Worm (Caenorhabditis elegans) whole organism, young adult: Measurements from ENCODE around the gene rpl-3.

Experiments used
- B0019.2 ChIP-seq: fragments of 200-800 bp; sonication (Bioruptor generic); conservative IDR thresholded peaks from 2 replicates; pipeline ENCODE4 v1.3.6; 2022; ENCODE audit warnings: missing genetic modification reagents, missing genetic modification characterization, missing compliant biosample characterization
- F22D6.2 ChIP-seq: sonication (generic microtip); optimal IDR thresholded peaks from 2 replicates; lab custom pipeline; 2016; ENCODE audit warnings: mild to moderate bottlenecking, missing genetic modification characterization, missing compliant biosample characterization
- F39B2.1 ChIP-seq: fragments of 200-800 bp; sonication (Bioruptor generic); IDR thresholded peaks from 2 replicates; pipeline ENCODE4 v1.3.6; 2022; ENCODE audit warnings: missing genetic modification reagents, missing genetic modification characterization, missing compliant biosample characterization
- F57A8.1 ChIP-seq: fragments of 200-800 bp; sonication (Bioruptor generic); optimal IDR thresholded peaks from 2 replicates; lab custom pipeline; 2018; ENCODE audit warnings: mild to moderate bottlenecking, missing genetic modification characterization, moderate library complexity, missing compliant biosample characterization
- Y53G8AR.9 ChIP-seq: fragments of 200-800 bp; sonication (Bioruptor generic); conservative IDR thresholded peaks from 2 replicates; pipeline ENCODE4 v1.3.6; 2022; ENCODE audit warnings: missing genetic modification reagents, missing genetic modification characterization, missing compliant biosample characterization
- Y67H2A.10 ChIP-seq: fragments of 200-800 bp; sonication (Bioruptor generic); conservative IDR thresholded peaks from 2 replicates; pipeline ENCODE4 v1.3.6; 2022; ENCODE audit warnings: missing genetic modification reagents, missing genetic modification characterization, missing compliant biosample characterization
- Y95B8A.8 ChIP-seq: fragments of 200-800 bp; sonication (Bioruptor generic); IDR thresholded peaks from 2 replicates; pipeline ENCODE4 v1.3.6; 2022; ENCODE audit warnings: missing genetic modification reagents, missing genetic modification characterization, missing compliant biosample characterization
- akir-1 ChIP-seq: fragments of 200-800 bp; sonication (Bioruptor generic); optimal IDR thresholded peaks from 2 replicates; lab custom pipeline; 2018; ENCODE audit warnings: mild to moderate bottlenecking, missing genetic modification characterization, moderate library complexity, missing compliant biosample characterization
- ama-1 ChIP-seq, 3 experiments: fragments of 150-350 bp in 1 of 3; sonication (generic microtip) in 2 of 3; optimal IDR thresholded peaks; 2 replicates each; lab custom pipeline; 2014 to 2018; ENCODE audit warnings: missing biosample characterization in 2 of 3, missing genetic modification characterization in 2 of 3, missing genetic modification reagents in 2 of 3
- attf-3 ChIP-seq: fragments of 200-800 bp; sonication (Bioruptor generic); conservative IDR thresholded peaks from 2 replicates; pipeline ENCODE4 v1.3.6; 2022; ENCODE audit warnings: missing genetic modification reagents, missing genetic modification characterization, missing compliant biosample characterization
- attf-6 ChIP-seq: fragments of 200-800 bp; sonication (Bioruptor generic); IDR thresholded peaks from 2 replicates; pipeline ENCODE4 v1.3.6; 2022; ENCODE audit warnings: missing genetic modification reagents, missing genetic modification characterization, missing compliant biosample characterization
- bed-1 ChIP-seq: fragments of 200-800 bp; sonication (Bioruptor generic); IDR thresholded peaks from 2 replicates; pipeline ENCODE4 v1.3.6; 2022; ENCODE audit warnings: missing genetic modification reagents, missing genetic modification characterization, missing compliant biosample characterization
- ceh-58 ChIP-seq: fragments of 200-800 bp; sonication (Bioruptor generic); IDR thresholded peaks from 2 replicates; pipeline ENCODE4 v1.3.6; 2022; ENCODE audit warnings: missing genetic modification characterization, missing compliant biosample characterization
- ceh-79 ChIP-seq: sonication (generic microtip); optimal IDR thresholded peaks from 2 replicates; lab custom pipeline; 2017; ENCODE audit warnings: mild to moderate bottlenecking, missing genetic modification characterization, missing compliant biosample characterization
- die-1 ChIP-seq: sonication (generic microtip); optimal IDR thresholded peaks from 2 replicates; lab custom pipeline; 2016; ENCODE audit warnings: missing genotype, mild to moderate bottlenecking, missing genetic modification characterization, missing compliant biosample characterization
- dox-1 ChIP-seq: fragments of 200-800 bp; sonication (Bioruptor generic); IDR thresholded peaks from 2 replicates; pipeline ENCODE4 v1.3.6; 2022; ENCODE audit warnings: missing genetic modification reagents, missing genetic modification characterization, missing compliant biosample characterization
- dpl-1 ChIP-seq: fragments of 150-350 bp; optimal IDR thresholded peaks from 2 replicates; lab custom pipeline; 2014; ENCODE audit warnings: missing biosample characterization, missing genetic modification reagents, missing genetic modification characterization
- efl-1 ChIP-seq: fragments of 150-350 bp; optimal IDR thresholded peaks from 2 replicates; lab custom pipeline; 2014; ENCODE audit warnings: missing biosample characterization, missing genetic modification reagents, missing genetic modification characterization
- egl-18 ChIP-seq: fragments of 200-800 bp; sonication (Bioruptor generic); IDR thresholded peaks from 2 replicates; pipeline ENCODE4 v1.3.6; 2022; ENCODE audit warnings: missing genetic modification reagents, missing genetic modification characterization, missing compliant biosample characterization
- egrh-3 ChIP-seq: fragments of 200-800 bp; sonication (Bioruptor generic); IDR thresholded peaks from 2 replicates; pipeline ENCODE4 v1.3.6; 2022; ENCODE audit warnings: missing genetic modification reagents, missing genetic modification characterization, missing compliant biosample characterization
- hmg-1.2 ChIP-seq: fragments of 200-800 bp; sonication (Bioruptor generic); IDR thresholded peaks from 2 replicates; pipeline ENCODE4 v1.3.6; 2022; ENCODE audit warnings: missing genetic modification reagents, missing genetic modification characterization, missing compliant biosample characterization
- lin-26 ChIP-seq: fragments of 200-800 bp; sonication (Bioruptor generic); IDR thresholded peaks from 2 replicates; pipeline ENCODE4 v1.3.6; 2022; ENCODE audit warnings: missing genetic modification reagents, missing genetic modification characterization, missing compliant biosample characterization
- lin-35 ChIP-seq, 3 experiments: fragments of 150-350 bp in 2 of 3; sonication (generic microtip) in 1 of 3; optimal IDR thresholded peaks; 2 replicates each; lab custom pipeline; 2014 to 2018; ENCODE audit warnings: missing biosample characterization in 3 of 3, missing genetic modification characterization in 3 of 3, missing genetic modification reagents in 3 of 3
- lin-54 ChIP-seq: fragments of 200-800 bp; sonication (Bioruptor generic); optimal IDR thresholded peaks from 2 replicates; lab custom pipeline; 2018; ENCODE audit warnings: mild to moderate bottlenecking, missing genetic modification characterization, missing compliant biosample characterization
- lir-1 ChIP-seq: fragments of 200-800 bp; sonication (Bioruptor generic); conservative IDR thresholded peaks from 2 replicates; pipeline ENCODE4 v1.3.6; 2022; ENCODE audit warnings: missing genetic modification reagents, missing genetic modification characterization, missing compliant biosample characterization
- lsl-1 ChIP-seq: fragments of 200-800 bp; sonication (Bioruptor generic); optimal IDR thresholded peaks from 2 replicates; lab custom pipeline; 2018; ENCODE audit warnings: mild to moderate bottlenecking, missing genetic modification characterization, moderate library complexity, missing compliant biosample characterization
- mcd-1 ChIP-seq: fragments of 200-800 bp; sonication (Bioruptor generic); IDR thresholded peaks from 2 replicates; pipeline ENCODE4 v1.3.6; 2022; ENCODE audit warnings: missing genetic modification reagents, missing genetic modification characterization, missing compliant biosample characterization
- mes-4 ChIP-seq: sonication (generic microtip); optimal IDR thresholded peaks from 2 replicates; lab custom pipeline; 2016; ENCODE audit warnings: missing genotype, missing genetic modification characterization, missing compliant biosample characterization
- nhr-179 ChIP-seq: sonication (generic microtip); optimal IDR thresholded peaks from 2 replicates; lab custom pipeline; 2016; ENCODE audit warnings: mild to moderate bottlenecking, missing genetic modification characterization, missing compliant biosample characterization
- nhr-90 ChIP-seq: sonication (generic microtip); optimal IDR thresholded peaks from 2 replicates; lab custom pipeline; 2016; ENCODE audit warnings: missing genotype, mild to moderate bottlenecking, missing genetic modification characterization, missing compliant biosample characterization
- pbrm-1 ChIP-seq: fragments of 200-800 bp; sonication (Bioruptor generic); IDR thresholded peaks from 2 replicates; pipeline ENCODE4 v1.3.6; 2022; ENCODE audit warnings: missing genetic modification reagents, missing genetic modification characterization, missing compliant biosample characterization
- rcor-1 ChIP-seq: fragments of 200-800 bp; sonication (Bioruptor generic); IDR thresholded peaks from 2 replicates; pipeline ENCODE4 v1.3.6; 2022; ENCODE audit warnings: missing genetic modification reagents, missing genetic modification characterization, missing compliant biosample characterization
- unc-62 ChIP-seq: fragments of 150-350 bp; optimal IDR thresholded peaks from 2 replicates; lab custom pipeline; 2014; ENCODE audit warnings: missing biosample characterization, missing genetic modification reagents, missing genetic modification characterization
- ztf-26 ChIP-seq: sonication (generic microtip); optimal IDR thresholded peaks from 2 replicates; lab custom pipeline; 2017; ENCODE audit warnings: missing genetic modification characterization, missing compliant biosample characterization
- ztf-28 ChIP-seq: fragments of 200-800 bp; sonication (Bioruptor generic); IDR thresholded peaks from 2 replicates; pipeline ENCODE4 v1.3.6; 2022; ENCODE audit warnings: missing genetic modification reagents, missing genetic modification characterization, missing compliant biosample characterization
- ztf-3 ChIP-seq: fragments of 200-800 bp; sonication (Bioruptor generic); optimal IDR thresholded peaks from 2 replicates; lab custom pipeline; 2018; ENCODE audit warnings: mild to moderate bottlenecking, missing genetic modification characterization, missing compliant biosample characterization
- ztf-6 ChIP-seq: fragments of 200-800 bp; sonication (Bioruptor generic); IDR thresholded peaks from 2 replicates; pipeline ENCODE4 v1.3.6; 2022; ENCODE audit warnings: missing genetic modification reagents, missing genetic modification characterization, missing compliant biosample characterization

Gene rpl-3

ce11 chrIII:3820134-3820533, 47.5 kb upstream of the rpl-3 start (continued):
- TF ChIP-seq rcor-1 (GFP tag; lab: Robert Waterston, UW) (peak; percentile 48), lin-35 (GFP tag; optimal IDR thresholded peaks at IDR 0.05; lab: Kevin White, UChicago) (peak in 1 of 3 experiments; percentile 55), egrh-3 (GFP tag; lab: Robert Waterston, UW) (0 out of 2 replicates have a peak, but pooled peaks have one; percentile 29), mcd-1 (peak; percentile 34; the same call in 1 of the 2 replicates), dox-1 (GFP tag; lab: Robert Waterston, UW) (peak; percentile 80), lin-54 (GFP tag; lab: Kevin White, UChicago) (peak; percentile 36), B0019.2 (GFP tag; lab: Robert Waterston, UW) (no peak), ztf-6 (0 out of 2 replicates have a peak, but pooled peaks have one; percentile 40)

ce11 chrIII:3821969-3822453, 45.6 kb upstream of the rpl-3 start, which contains the start of gene amx-1:
Gene amx-1 (plus strand): TSS chrIII:3822403.
- TF ChIP-seq unc-62 (GFP tag; lab: Kevin White, UChicago) = no peak
- peak; percentile 59; the same call in 1 of the 2 replicates for TF ChIP-seq hmg-1.2 (GFP tag; lab: Robert Waterston, UW)

- no peak for TF ChIP-seq Y67H2A.10 (GFP tag; lab: Robert Waterston, UW)
- no peak for TF ChIP-seq akir-1 (GFP tag; lab: Kevin White, UChicago)
- TF ChIP-seq lir-1 = no peak
- TF ChIP-seq F22D6.2 (tag; lab: Kevin White, UChicago) = no peak
- TF ChIP-seq F39B2.1 (GFP tag; lab: Robert Waterston, UW) = no peak
- TF ChIP-seq ztf-26 (tag; lab: Kevin White, UChicago) = no peak
- TF ChIP-seq, all 124 proteins: peak for 0
These were observed 38.5 kb upstream of the rpl-3 start, which contains the start of gene cnnm-5 for ce11 chrIII:3829105-3829504. Gene cnnm-5 (minus strand): TSS chrIII:3829205.

ce11 chrIII:3831381-3831780, 36.3 kb upstream of the rpl-3 start, which contains the start of gene C36A4.10:
Gene C36A4.10 (minus strand): TSS chrIII:3831481.
- TF ChIP-seq lsl-1 (GFP tag; lab: Kevin White, UChicago) (no peak), hmg-1.2 (GFP tag; lab: Robert Waterston, UW) (no peak)

DNA sequence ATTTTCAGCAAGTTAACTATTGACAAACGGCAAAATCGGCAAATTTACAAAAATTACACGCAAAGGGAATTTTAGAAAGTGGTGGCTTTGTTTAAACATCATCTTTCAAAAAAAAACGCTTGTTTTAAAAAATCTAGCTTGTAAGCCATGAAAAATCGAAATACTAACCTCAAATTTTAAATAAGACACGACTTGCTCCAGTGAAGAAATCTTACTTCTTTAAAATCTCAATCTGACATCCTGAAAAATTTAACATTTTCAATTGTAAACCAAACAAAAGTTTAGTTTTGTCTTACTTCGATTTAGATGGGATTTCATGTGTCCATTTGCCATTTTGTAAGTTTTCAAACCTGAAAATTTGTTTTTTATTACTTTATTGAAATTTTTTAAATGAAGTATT, 35.9 kb upstream of the rpl-3 start:
- TF ChIP-seq attf-3 = no peak
- no peak for TF ChIP-seq die-1 (tag; lab: Kevin White, UChicago)
- no peak for TF ChIP-seq B0019.2 (GFP tag; lab: Robert Waterston, UW)
- no peak for TF ChIP-seq ama-1 (optimal IDR thresholded peaks at IDR 0.05; lab: Kevin White, UChicago)
- no peak for TF ChIP-seq ama-1 (GFP tag; optimal IDR thresholded peaks at IDR 0.05; lab: Kevin White, UChicago)
- no peak for TF ChIP-seq dpl-1
- no peak for TF ChIP-seq ztf-3 (GFP tag; lab: Kevin White, UChicago)
- TF ChIP-seq Y53G8AR.9 (GFP tag; lab: Robert Waterston, UW) = no peak
- TF ChIP-seq attf-6 = no peak
- TF ChIP-seq Y95B8A.8 (GFP tag; lab: Robert Waterston, UW) = no peak
- TF ChIP-seq Y67H2A.10 (GFP tag; lab: Robert Waterston, UW) = no peak
- TF ChIP-seq F57A8.1 (GFP tag; lab: Kevin White, UChicago) = no peak
- no peak for TF ChIP-seq mes-4 (tag; lab: Kevin White, UChicago)
- no peak for TF ChIP-seq egl-18

DNA sequence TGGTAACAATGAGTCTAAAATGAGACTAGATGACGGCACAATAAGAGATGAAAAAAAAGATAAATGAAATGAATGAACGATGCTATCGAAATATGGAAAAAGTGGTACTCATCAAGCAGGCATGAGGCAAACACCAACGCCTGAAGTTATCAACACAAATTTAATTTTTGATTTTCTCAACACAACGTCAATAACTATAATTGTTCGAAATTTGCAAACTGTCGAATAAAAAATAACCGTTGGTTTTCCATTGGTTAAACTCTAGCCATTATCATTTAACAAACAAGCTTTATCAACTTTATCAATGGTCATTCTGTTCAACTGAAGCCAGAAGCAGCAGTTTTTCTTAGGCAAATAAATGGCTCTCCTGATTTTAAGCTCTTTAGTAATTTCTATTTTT, 35.4 kb upstream of the rpl-3 start, which contains the start of gene cyp-25A1:
Gene cyp-25A1 (plus strand): TSS at position 301 of the 400 bp plus-strand sequence.
- TF ChIP-seq pbrm-1 = no peak
- TF ChIP-seq ztf-6 = no peak
- TF ChIP-seq ceh-58 (GFP tag; lab: Robert Waterston, UW) = no peak
- TF ChIP-seq nhr-179 (tag; lab: Kevin White, UChicago) = no peak
- no peak for TF ChIP-seq ztf-28 (GFP tag; lab: Robert Waterston, UW)
- no peak for TF ChIP-seq nhr-90 (tag; lab: Kevin White, UChicago)
- no peak for TF ChIP-seq lin-26 (GFP tag; lab: Robert Waterston, UW)
- no peak for TF ChIP-seq bed-1 (GFP tag; lab: Robert Waterston, UW)
- no peak for TF ChIP-seq efl-1
- no peak for TF ChIP-seq ceh-79 (tag; lab: Kevin White, UChicago)
- TF ChIP-seq, all 124 proteins: peak for 0
